Worm (Caenorhabditis elegans): ENCODE results near the gene C50C3.12.

- TF ChIP-seq ama-1 (optimal IDR thresholded peaks at IDR 0.05) (no peak), pes-1 (GFP tag; IDR thresholded peaks at IDR 0.05) (no peak)
These were observed 46.0 kb upstream of the C50C3.12 start, which contains the start of the genes rpl-21 and C14B9.10 for ce11 chrIII:8130177-8130902.
